Worm (Caenorhabditis elegans): Measurements from ENCODE around the gene C27F2.6.

The C27F2.6 gene

DNA sequence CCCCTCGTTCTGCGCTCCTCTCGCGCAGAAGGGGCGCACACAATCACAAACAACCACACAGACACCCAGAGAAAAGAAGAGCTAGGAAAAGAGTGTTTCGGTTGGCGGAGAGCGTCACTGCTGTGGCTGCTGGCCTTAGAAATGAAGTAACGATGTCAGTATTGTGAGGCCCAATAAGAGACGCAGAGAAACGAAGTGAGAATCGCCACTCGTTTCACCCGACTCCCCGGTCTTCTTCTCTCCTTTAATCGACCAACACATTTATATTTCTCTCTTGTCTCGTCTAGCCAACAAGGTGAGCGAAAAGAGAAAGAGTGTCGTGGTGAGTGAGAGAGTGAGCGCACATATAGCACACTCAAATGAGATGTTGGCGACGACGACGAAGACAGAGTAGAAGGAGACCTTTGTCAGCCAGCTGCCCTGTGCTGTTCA is 33.7 kb upstream of the C27F2.6 start (continued):
- no peak for TF ChIP-seq ztf-22 (GFP tag; optimal IDR thresholded peaks at IDR 0.05)
- no peak for TF ChIP-seq nhr-120 (GFP tag; IDR thresholded peaks at IDR 0.05)
- no peak for TF ChIP-seq mes-4 (tag; optimal IDR thresholded peaks at IDR 0.05)
- peak; percentile 58 for TF ChIP-seq gei-17 (GFP tag; optimal IDR thresholded peaks at IDR 0.05)
- peak; percentile 88 for TF ChIP-seq hmg-1.2 (GFP tag; IDR thresholded peaks at IDR 0.05)
- TF ChIP-seq mxl-1 (tag; optimal IDR thresholded peaks at IDR 0.05): no peak
- TF ChIP-seq ceh-91 (GFP tag; IDR thresholded peaks at IDR 0.05): no peak
- TF ChIP-seq cebp-1 (GFP tag; IDR thresholded peaks at IDR 0.05): peak; percentile 41; the same call in 1 of the 2 replicates
- TF ChIP-seq cebp-1 (tag; optimal IDR thresholded peaks at IDR 0.05): peak; percentile 83
- 0 out of 2 replicates have a peak, but pooled peaks have one; percentile 13 for TF ChIP-seq cebp-2 (GFP tag; IDR thresholded peaks at IDR 0.05)
- peak; percentile 27 for TF ChIP-seq lin-54 (GFP tag; optimal IDR thresholded peaks at IDR 0.05)
- no peak for TF ChIP-seq bed-1 (GFP tag; IDR thresholded peaks at IDR 0.05)
- TF ChIP-seq aptf-3 (GFP tag; IDR thresholded peaks at IDR 0.05): no peak
- TF ChIP-seq ztf-26 (tag; optimal IDR thresholded peaks at IDR 0.05): peak; percentile 76
- TF ChIP-seq dox-1 (GFP tag; IDR thresholded peaks at IDR 0.05): peak; percentile 84
- TF ChIP-seq snpc-3.4 (tag; optimal IDR thresholded peaks at IDR 0.05): no peak
- 0 out of 2 replicates have a peak, but pooled peaks have one; percentile 8 for TF ChIP-seq ceh-100 (GFP tag; IDR thresholded peaks at IDR 0.05)
- TF ChIP-seq repo-1 (tag; optimal IDR thresholded peaks at IDR 0.05): peak; percentile 0
- TF ChIP-seq bed-2 (GFP tag; IDR thresholded peaks at IDR 0.05): 0 out of 2 replicates have a peak, but pooled peaks have one; percentile 74
- TF ChIP-seq ztf-18 (tag; optimal IDR thresholded peaks at IDR 0.05): peak; percentile 84
- no peak for TF ChIP-seq snpc-4 (GFP tag; optimal IDR thresholded peaks at IDR 0.05)
- peak; percentile 14 to 63 (median 37) for TF ChIP-seq snpc-4 (tag; optimal IDR thresholded peaks at IDR 0.05)
- no peak for TF ChIP-seq xnd-1 (tag; optimal IDR thresholded peaks at IDR 0.05)
- TF ChIP-seq C17E4.6 (GFP tag; IDR thresholded peaks at IDR 0.05): peak; percentile 66; the same call in 1 of the 2 replicates
- TF ChIP-seq hrde-1 (tag; optimal IDR thresholded peaks at IDR 0.05; ENCODE audit: borderline replicate concordance): no peak
- TF ChIP-seq nfyb-1 (GFP tag; IDR thresholded peaks at IDR 0.05): peak; percentile 77; the same call in 1 of the 2 replicates
- no peak for TF ChIP-seq nfya-1 (tag; optimal IDR thresholded peaks at IDR 0.05; ENCODE audit: borderline replicate concordance, insufficient read depth)
- TF ChIP-seq fkh-3 (tag; optimal IDR thresholded peaks at IDR 0.05): no peak
- peak; percentile 59 for TF ChIP-seq somi-1 (GFP tag; optimal IDR thresholded peaks at IDR 0.05)
- TF ChIP-seq tbp1 (GFP tag; optimal IDR thresholded peaks at IDR 0.05): peak; percentile 55
- peak; percentile 55; the same call in 1 of the 2 replicates for TF ChIP-seq pbrm-1 (GFP tag; IDR thresholded peaks at IDR 0.05)
- no peak for TF ChIP-seq hmg-20 (GFP tag; IDR thresholded peaks at IDR 0.05)
- TF ChIP-seq nhr-80 (tag; optimal IDR thresholded peaks at IDR 0.05): peak; percentile 84
- no peak for TF ChIP-seq F49E8.2 (tag; optimal IDR thresholded peaks at IDR 0.05; ENCODE audit: insufficient read depth)
- peak; percentile 86 for TF ChIP-seq ZK185.1 (tag; optimal IDR thresholded peaks at IDR 0.05; ENCODE audit: poor library complexity, severe bottlenecking)
- peak; percentile 78 for TF ChIP-seq F23B12.7 (tag; optimal IDR thresholded peaks at IDR 0.05; ENCODE audit: insufficient read depth)
- TF ChIP-seq lir-1 (GFP tag; conservative IDR thresholded peaks at IDR 0.05): peak; percentile 72
- 0 out of 2 replicates have a peak, but pooled peaks have one; percentile 12 for TF ChIP-seq F33H1.4 (GFP tag; IDR thresholded peaks at IDR 0.05)
- peak; percentile 60 to 66 for TF ChIP-seq let-607 (tag; optimal IDR thresholded peaks at IDR 0.05)
- peak; percentile 86 for TF ChIP-seq attf-5 (GFP tag; optimal IDR thresholded peaks at IDR 0.05)
- no peak for TF ChIP-seq dpl-1 (GFP tag; optimal IDR thresholded peaks at IDR 0.05)
- no peak for TF ChIP-seq aptf-2 (GFP tag; conservative IDR thresholded peaks at IDR 0.05)

Measured in whole organism, young adult.